Worm (Caenorhabditis elegans) whole organism, late embryonic: ENCODE measurements around the gene gei-1.

Source experiments
- F13H6.1 ChIP-seq: sonication (generic microtip); optimal IDR thresholded peaks from 2 replicates; lab custom pipeline; 2016; ENCODE audit warnings: missing genetic modification characterization, missing compliant biosample characterization
- ama-1 ChIP-seq: fragments of 150-350 bp; optimal IDR thresholded peaks from 2 replicates; lab custom pipeline; 2014
- ceh-45 ChIP-seq: fragments of 200-800 bp; sonication (Bioruptor generic); IDR thresholded peaks from 2 replicates; pipeline ENCODE4 v1.3.6; 2022; ENCODE audit warnings: missing genetic modification reagents, missing genetic modification characterization, missing compliant biosample characterization
- pqm-1 ChIP-seq: sonication (generic microtip); optimal IDR thresholded peaks from 2 replicates; lab custom pipeline; 2016; ENCODE audit warnings: missing genetic modification characterization, missing compliant biosample characterization

ce11 chrIII:3370770-3371169 is 26.1 kb downstream of the gei-1 start:
- no peak for TF ChIP-seq ama-1
- TF ChIP-seq F13H6.1 (tag; lab: Kevin White, UChicago), result no peak
- TF ChIP-seq pqm-1, result no peak
- TF ChIP-seq ceh-45, result no peak
